Worm (Caenorhabditis elegans) whole organism, dauer: ENCODE data around the gene F14D7.6.
"Not testable (repeated sequence)": the region's sequence is repeated elsewhere in the genome, so short reads cannot be mapped to it uniquely, and the experiment has no call there.

ENCODE experiments used
- unc-62 ChIP-seq: sonication (generic microtip); optimal IDR thresholded peaks from 2 replicates; lab custom pipeline; 2017; ENCODE audit warnings: missing biosample characterization, missing genetic modification reagents, missing genetic modification characterization

Gene F14D7.6

DNA sequence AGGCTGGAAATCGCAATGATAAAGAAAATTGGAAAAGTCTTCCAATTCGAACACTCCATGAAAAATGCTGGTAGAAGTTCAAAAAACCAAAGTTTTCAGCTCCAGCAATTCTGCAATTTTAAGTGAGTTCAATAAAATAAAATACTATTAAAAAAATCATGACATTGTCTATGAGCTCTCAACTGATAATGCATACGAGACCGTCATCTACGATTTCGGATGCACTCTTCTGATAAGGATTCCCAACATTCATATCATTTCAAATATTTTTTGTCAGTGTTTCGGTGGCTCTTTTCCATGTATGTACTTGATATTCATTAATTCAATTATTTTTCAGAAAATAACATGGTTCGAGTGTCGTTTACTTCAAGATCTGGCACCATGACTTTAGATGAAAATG is at the start of gene F14D7.6:
Gene F14D7.6, plus strand, starts transcription at position 338 of the 400 bp plus-strand sequence.
- no peak for TF ChIP-seq unc-62 (GFP tag; lab: Kevin White, UChicago)

DNA sequence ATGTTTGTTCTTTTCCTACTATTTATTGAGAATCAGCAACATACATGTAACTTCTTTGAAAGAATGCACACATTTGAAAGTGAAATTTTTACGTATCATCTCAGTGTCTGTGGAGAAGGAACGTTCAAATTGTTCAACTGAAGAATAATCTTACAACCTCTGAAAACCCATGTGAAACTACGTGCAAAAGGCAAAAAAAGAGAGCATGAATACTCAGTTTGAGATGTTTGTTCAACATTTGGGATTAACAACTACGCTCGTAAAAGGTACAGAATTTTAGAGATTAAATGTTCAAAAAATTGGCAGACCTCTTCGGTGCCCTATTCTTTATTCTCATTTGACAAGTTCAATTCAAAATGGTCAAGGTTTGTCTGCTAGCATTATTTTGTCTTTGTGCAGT is 49.2 kb upstream of the F14D7.6 start, which contains the start of gene K02E11.5:
Gene K02E11.5, plus strand, starts transcription at position 301 of the 400 bp plus-strand sequence.
- no peak for TF ChIP-seq unc-62 (GFP tag; lab: Kevin White, UChicago)

- no peak for TF ChIP-seq unc-62 (GFP tag; lab: Kevin White, UChicago)
Measured at ce11 chrV:14254221-14254620, 47.0 kb upstream of the F14D7.6 start, which contains the start of gene K02E11.7. TSS of gene K02E11.7 (minus strand) at chrV:14254321.

ce11 chrV:14256813-14257212 is 44.4 kb upstream of the F14D7.6 start, which contains the start of gene sre-8:
TSS of gene sre-8 (plus strand) at chrV:14257113.
- no peak for TF ChIP-seq unc-62 (GFP tag; lab: Kevin White, UChicago)

DNA sequence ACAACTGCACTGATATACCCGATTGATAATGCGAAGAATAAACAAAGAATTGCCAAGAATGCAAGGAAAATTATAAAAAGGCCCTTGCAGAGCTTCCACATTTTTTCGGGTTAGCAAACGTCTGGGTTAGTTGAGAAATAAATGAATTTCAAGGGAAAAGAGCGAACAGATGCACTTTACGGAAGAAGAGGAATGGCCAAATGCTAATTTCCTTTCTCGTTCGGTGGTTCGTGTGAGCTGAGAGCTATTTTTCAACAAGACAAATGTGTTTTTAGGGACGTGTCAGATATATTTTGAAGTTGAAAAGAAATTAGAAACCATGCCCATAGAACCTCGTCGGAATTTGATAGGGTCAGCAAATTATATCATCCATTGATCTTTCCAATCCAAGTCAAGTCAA is 40.4 kb upstream of the F14D7.6 start, which contains the start of gene F40G12.2:
Gene F40G12.2, minus strand, starts transcription at position 101 of the 400 bp plus-strand sequence.
- no peak for TF ChIP-seq unc-62 (GFP tag; lab: Kevin White, UChicago)

DNA sequence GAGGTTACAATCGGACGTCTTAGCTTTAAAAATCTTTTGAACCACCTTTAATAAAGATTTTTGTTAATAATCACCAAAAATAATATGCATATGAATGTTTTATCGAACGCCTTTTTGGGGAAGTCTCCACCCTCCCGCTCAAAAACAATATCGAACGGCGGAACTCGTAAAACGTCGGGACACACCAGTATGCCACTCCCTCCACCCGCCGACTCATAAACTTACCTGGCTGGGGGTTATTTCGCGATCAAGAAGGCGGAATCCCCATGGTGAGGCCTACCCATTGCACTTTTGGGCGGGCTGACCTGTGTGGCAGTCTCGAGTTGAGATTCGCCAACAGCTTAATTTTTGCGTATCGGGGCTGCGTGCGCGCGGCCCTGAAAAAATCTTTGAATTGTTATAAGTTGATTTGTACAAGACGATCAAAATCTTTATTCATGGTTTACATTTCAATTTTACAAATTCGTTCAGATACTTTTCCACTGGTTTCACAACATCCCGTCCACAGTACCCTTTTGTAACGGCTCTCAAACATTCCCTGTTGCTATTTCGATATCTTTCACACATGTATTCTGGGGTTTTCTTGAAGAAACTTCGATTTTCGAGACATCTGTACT is 33.8 kb upstream of the F14D7.6 start:
- no peak for TF ChIP-seq unc-62 (GFP tag; lab: Kevin White, UChicago)

DNA sequence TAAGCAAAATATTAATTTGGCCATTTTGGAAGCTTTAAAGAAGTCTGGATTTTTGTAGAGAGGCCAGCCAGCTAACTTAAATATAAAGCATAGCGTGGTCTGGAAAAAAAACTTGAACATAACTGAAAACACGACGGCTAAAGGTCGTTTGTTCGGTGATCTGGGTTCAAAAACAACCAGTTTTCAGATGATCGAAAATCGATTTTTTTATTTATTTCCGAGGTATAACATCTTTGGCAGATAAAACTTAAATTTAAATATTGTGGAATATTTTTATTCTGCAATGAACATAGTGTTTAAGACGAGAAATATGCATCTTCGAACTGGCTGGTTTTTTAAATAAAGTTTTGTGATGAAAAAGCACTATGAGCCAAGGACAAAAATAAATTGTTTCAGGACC is 32.6 kb upstream of the F14D7.6 start, which contains the start of gene F40G12.4:
Gene F40G12.4, minus strand, starts transcription at position 101 of the 400 bp plus-strand sequence.
- no peak for TF ChIP-seq unc-62 (GFP tag; lab: Kevin White, UChicago)

DNA sequence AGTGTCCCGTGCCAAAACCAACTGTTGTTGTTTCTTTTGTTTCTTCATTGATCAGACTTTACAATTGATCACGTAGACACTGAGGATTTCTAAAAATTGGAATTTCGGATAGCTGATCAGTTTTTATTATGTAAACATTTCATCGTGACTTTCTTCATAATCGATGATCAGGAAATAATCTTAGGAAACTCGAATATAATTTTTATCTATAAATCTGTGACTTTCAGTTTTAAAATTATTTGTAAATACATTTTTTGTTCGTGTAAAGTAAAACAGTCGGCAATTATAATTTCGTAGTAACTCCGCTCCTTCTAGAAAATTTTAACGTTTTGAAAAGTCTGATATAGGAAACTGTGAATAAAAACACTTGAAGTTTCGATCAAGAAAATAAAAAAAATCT is 30.5 kb upstream of the F14D7.6 start, which contains the start of gene F40G12.5:
Gene F40G12.5, minus strand, starts transcription at position 101 of the 400 bp plus-strand sequence.
- TF ChIP-seq unc-62 (GFP tag; lab: Kevin White, UChicago): no peak

- no peak for TF ChIP-seq unc-62 (GFP tag; lab: Kevin White, UChicago)
Measured at ce11 chrV:14273019-14273418, 28.2 kb upstream of the F14D7.6 start, which contains the start of gene F40G12.6. TSS of gene F40G12.6 (minus strand) at chrV:14273119.

- TF ChIP-seq unc-62 (GFP tag; lab: Kevin White, UChicago): not testable (repeated sequence)
Measured at ce11 chrV:14274268-14274667, 26.9 kb upstream of the F14D7.6 start, which contains the start of gene F40G12.7. TSS of gene F40G12.7 (plus strand) at chrV:14274568.

ce11 chrV:14279777-14280176 is 21.4 kb upstream of the F14D7.6 start, which contains the start of gene srt-33:
TSS of gene srt-33 (minus strand) at chrV:14279877.
- TF ChIP-seq unc-62 (GFP tag; lab: Kevin White, UChicago): no peak

- TF ChIP-seq unc-62 (GFP tag; lab: Kevin White, UChicago): no peak
Measured at ce11 chrV:14282222-14282709, 18.9 kb upstream of the F14D7.6 start, which contains the start of the genes srt-74 and F40G12.9. TSS of gene srt-74 (minus strand) at chrV:14282322. TSS of gene F40G12.9 (plus strand) at chrV:14282659.

DNA sequence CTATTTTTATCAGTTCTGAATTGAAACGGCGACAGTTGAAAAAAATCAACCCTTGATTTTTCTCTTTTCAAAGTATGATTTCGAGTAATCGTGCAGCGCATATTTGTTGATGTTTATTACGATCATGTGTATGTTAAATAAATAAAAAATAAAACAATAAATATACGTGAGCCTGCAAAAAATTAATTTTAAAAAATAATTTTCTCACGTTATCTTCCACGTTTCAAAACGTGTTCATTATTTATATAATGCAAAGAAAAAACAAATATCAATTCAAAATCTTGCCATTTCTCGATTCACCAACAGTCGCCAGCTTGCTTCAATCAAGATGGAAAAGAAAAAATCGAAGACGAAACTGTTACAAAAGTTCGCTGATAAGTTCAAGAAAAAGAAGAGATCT is 18.0 kb upstream of the F14D7.6 start, which contains the start of gene F40G12.10:
Gene F40G12.10, plus strand, starts transcription at position 301 of the 400 bp plus-strand sequence.
- no peak for TF ChIP-seq unc-62 (GFP tag; lab: Kevin White, UChicago)

DNA sequence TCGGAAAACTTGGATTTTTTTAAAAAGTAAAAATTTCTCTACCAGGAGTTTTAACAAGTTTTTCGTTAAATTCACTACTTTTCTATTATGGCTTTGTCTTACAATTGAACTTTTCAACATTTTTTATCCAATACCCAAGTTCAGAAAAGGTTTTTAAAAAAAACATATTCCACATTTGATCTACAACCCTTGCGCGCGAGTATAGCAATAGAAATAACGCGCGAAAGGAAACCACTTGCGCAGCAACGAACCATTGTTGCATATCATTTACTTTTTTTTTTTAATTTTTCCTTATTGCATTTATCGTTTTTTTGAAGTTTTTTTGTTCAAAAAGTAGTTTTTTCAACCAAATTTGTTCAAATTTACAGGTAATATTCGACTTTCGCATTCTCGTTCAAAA is 15.4 kb upstream of the F14D7.6 start, which contains the start of gene F40G12.11:
Gene F40G12.11, plus strand, starts transcription at position 369 of the 400 bp plus-strand sequence.
- TF ChIP-seq unc-62 (GFP tag; lab: Kevin White, UChicago): no peak

- no peak for TF ChIP-seq unc-62 (GFP tag; lab: Kevin White, UChicago)
Measured at ce11 chrV:14289363-14289762, 11.8 kb upstream of the F14D7.6 start, which contains the start of gene F14D7.1. TSS of gene F14D7.1 (minus strand) at chrV:14289463.

ce11 chrV:14290636-14291035 is 10.6 kb upstream of the F14D7.6 start, which contains the start of gene F14D7.18:
TSS of gene F14D7.18 (minus strand) at chrV:14290736.
- TF ChIP-seq unc-62 (GFP tag; lab: Kevin White, UChicago): no peak
